Worm (Caenorhabditis elegans) whole organism, L2 larva: ENCODE measurements around the gene Y17G9B.4.
A peak's percentile ranks its signal among the peaks of the same experiment; 100 is the strongest.

Experiments used
- C34F6.9 ChIP-seq: fragments of 150-350 bp; optimal IDR thresholded peaks from 2 replicates; lab custom pipeline; 2014; ENCODE audit warnings: missing biosample characterization, missing genetic modification characterization
- F13H6.1 ChIP-seq: sonication (generic microtip); optimal IDR thresholded peaks from 2 replicates; lab custom pipeline; 2016; ENCODE audit warnings: missing genetic modification characterization, missing compliant biosample characterization
- R02D3.7 ChIP-seq: fragments of 150-350 bp; optimal IDR thresholded peaks from 2 replicates; lab custom pipeline; 2014; ENCODE audit warnings: missing biosample characterization, missing genetic modification characterization
- Y55F3AM.14 ChIP-seq: fragments of 200-800 bp; sonication (Bioruptor generic); optimal IDR thresholded peaks from 2 replicates; lab custom pipeline; 2018; ENCODE audit warnings: mild to moderate bottlenecking, missing genetic modification characterization, missing compliant biosample characterization
- ZK546.5 ChIP-seq: sonication (generic microtip); optimal IDR thresholded peaks from 2 replicates; lab custom pipeline; 2017; ENCODE audit warnings: missing biosample characterization, missing genetic modification characterization
- alr-1 ChIP-seq: fragments of 150-350 bp; optimal IDR thresholded peaks from 2 replicates; lab custom pipeline; 2014; ENCODE audit warnings: missing biosample characterization, missing genetic modification characterization
- aly-2 ChIP-seq: fragments of 150-350 bp; optimal IDR thresholded peaks from 2 replicates; lab custom pipeline; 2014; ENCODE audit warnings: missing biosample characterization, missing genetic modification characterization
- ama-1 ChIP-seq: fragments of 150-350 bp; optimal IDR thresholded peaks from 2 replicates; lab custom pipeline; 2018; ENCODE audit warnings: inconsistent platforms
- blmp-1 ChIP-seq: sonication (generic microtip); optimal IDR thresholded peaks from 2 replicates; lab custom pipeline; 2017; ENCODE audit warnings: missing genetic modification characterization, mild to moderate bottlenecking, missing compliant biosample characterization, antibody characterized with exemption, moderate library complexity; ENCODE audit not compliant: insufficient read depth
- ceh-16 ChIP-seq: fragments of 150-350 bp; optimal IDR thresholded peaks from 2 replicates; lab custom pipeline; 2014; ENCODE audit warnings: missing biosample characterization, missing genetic modification characterization
- ceh-82 ChIP-seq: fragments of 150-350 bp; optimal IDR thresholded peaks from 2 replicates; lab custom pipeline; 2014; ENCODE audit warnings: missing biosample characterization, missing genetic modification characterization
- crh-2 ChIP-seq: sonication (generic microtip); optimal IDR thresholded peaks from 2 replicates; lab custom pipeline; 2017; ENCODE audit warnings: missing biosample characterization, missing genetic modification characterization
- dmd-4 ChIP-seq: sonication (generic microtip); optimal IDR thresholded peaks from 2 replicates; lab custom pipeline; 2017; ENCODE audit warnings: missing biosample characterization, missing genetic modification characterization
- egl-27 ChIP-seq: sonication (generic microtip); optimal IDR thresholded peaks from 3 replicates; lab custom pipeline; 2017; ENCODE audit warnings: missing biosample characterization, missing genetic modification reagents, missing genetic modification characterization
- elt-1 ChIP-seq: fragments of 150-350 bp; optimal IDR thresholded peaks from 2 replicates; lab custom pipeline; 2014; ENCODE audit warnings: missing biosample characterization, missing genetic modification characterization
- elt-3 ChIP-seq: sonication (generic microtip); optimal IDR thresholded peaks from 2 replicates; lab custom pipeline; 2017; ENCODE audit warnings: missing biosample characterization, missing genetic modification characterization
- fos-1 ChIP-seq: fragments of 150-350 bp; optimal IDR thresholded peaks from 2 replicates; lab custom pipeline; 2014; ENCODE audit warnings: missing biosample characterization, missing genetic modification characterization
- gmeb-1 ChIP-seq: fragments of 150-350 bp; optimal IDR thresholded peaks from 2 replicates; lab custom pipeline; 2014; ENCODE audit warnings: missing biosample characterization, missing genetic modification characterization
- lin-11 ChIP-seq: fragments of 150-350 bp; sonication (generic microtip); optimal IDR thresholded peaks from 2 replicates; lab custom pipeline; 2014; ENCODE audit warnings: missing biosample characterization, missing genetic modification characterization, inconsistent platforms, mixed read lengths
- lin-13 ChIP-seq: fragments of 150-350 bp; optimal IDR thresholded peaks from 2 replicates; lab custom pipeline; 2014; ENCODE audit warnings: missing biosample characterization, missing genetic modification reagents, missing genetic modification characterization
- lin-39 ChIP-seq: fragments of 150-350 bp; optimal IDR thresholded peaks from 2 replicates; lab custom pipeline; 2014; ENCODE audit warnings: missing biosample characterization, missing genetic modification reagents, missing genetic modification characterization
- lsy-2 ChIP-seq, 2 experiments: fragments of 150-350 bp in 1 of 2; sonication (generic microtip) in 1 of 2; optimal IDR thresholded peaks; 2 replicates each; lab custom pipeline; 2014 to 2017; ENCODE audit warnings: missing biosample characterization in 2 of 2, missing genetic modification characterization in 2 of 2
- mab-5 ChIP-seq: fragments of 150-350 bp; optimal IDR thresholded peaks from 2 replicates; lab custom pipeline; 2014; ENCODE audit warnings: missing biosample characterization, missing genetic modification characterization
- mbf-1 ChIP-seq: sonication (generic microtip); optimal IDR thresholded peaks from 2 replicates; lab custom pipeline; 2017; ENCODE audit warnings: missing biosample characterization, missing genetic modification characterization
- mdl-1 ChIP-seq, 2 experiments: fragments of 150-350 bp in 1 of 2; sonication (generic microtip) in 1 of 2; optimal IDR thresholded peaks; 2 replicates each; lab custom pipeline; 2017; ENCODE audit warnings: missing biosample characterization in 2 of 2, missing genetic modification characterization in 2 of 2
- nhr-10 ChIP-seq: sonication (generic microtip); optimal IDR thresholded peaks from 2 replicates; lab custom pipeline; 2017; ENCODE audit warnings: missing biosample characterization, missing genetic modification characterization
- nhr-11 ChIP-seq: fragments of 150-350 bp; optimal IDR thresholded peaks from 2 replicates; lab custom pipeline; 2014; ENCODE audit warnings: missing biosample characterization, missing genetic modification characterization
- nhr-12 ChIP-seq: fragments of 150-350 bp; optimal IDR thresholded peaks from 2 replicates; lab custom pipeline; 2014; ENCODE audit warnings: missing biosample characterization, missing genetic modification characterization
- nhr-129 ChIP-seq: fragments of 150-350 bp; optimal IDR thresholded peaks from 2 replicates; lab custom pipeline; 2014; ENCODE audit warnings: missing biosample characterization, missing genetic modification characterization
- nhr-21 ChIP-seq: fragments of 150-350 bp; optimal IDR thresholded peaks from 2 replicates; lab custom pipeline; 2014; ENCODE audit warnings: missing biosample characterization, missing genetic modification characterization
- nhr-237 ChIP-seq: fragments of 150-350 bp; optimal IDR thresholded peaks from 2 replicates; lab custom pipeline; 2014; ENCODE audit warnings: missing biosample characterization, missing genetic modification characterization
- nhr-25 ChIP-seq: fragments of 150-350 bp; sonication (generic microtip); optimal IDR thresholded peaks from 3 replicates; lab custom pipeline; 2014; ENCODE audit warnings: missing biosample characterization, missing genetic modification characterization
- nhr-6 ChIP-seq: fragments of 150-350 bp; optimal IDR thresholded peaks from 2 replicates; lab custom pipeline; 2014; ENCODE audit warnings: missing biosample characterization, missing genetic modification characterization
- nhr-77 ChIP-seq: fragments of 150-350 bp; optimal IDR thresholded peaks from 2 replicates; lab custom pipeline; 2014; ENCODE audit warnings: missing biosample characterization, missing genetic modification characterization
- peb-1 ChIP-seq: fragments of 150-350 bp; optimal IDR thresholded peaks from 2 replicates; lab custom pipeline; 2014; ENCODE audit warnings: missing biosample characterization, missing genetic modification characterization
- sem-4 ChIP-seq: fragments of 150-350 bp; optimal IDR thresholded peaks from 2 replicates; lab custom pipeline; 2014; ENCODE audit warnings: missing biosample characterization, missing genetic modification reagents, missing genetic modification characterization
- skn-1 ChIP-seq: sonication (generic microtip); optimal IDR thresholded peaks from 2 replicates; lab custom pipeline; 2017; ENCODE audit warnings: missing biosample characterization, missing genetic modification characterization
- sma-3 ChIP-seq: sonication (generic microtip); optimal IDR thresholded peaks from 2 replicates; lab custom pipeline; 2016; ENCODE audit warnings: missing genetic modification reagents, missing genetic modification characterization, missing compliant biosample characterization
- sma-9 ChIP-seq, 2 experiments: fragments of 150-350 bp in 1 of 2; sonication (generic microtip) in 1 of 2; optimal IDR thresholded peaks; 2 replicates each; lab custom pipeline; 2014 to 2016; ENCODE audit warnings: missing genetic modification characterization in 2 of 2, mild to moderate bottlenecking in 1 of 2, missing biosample characterization in 1 of 2, missing compliant biosample characterization in 1 of 2, missing genetic modification reagents in 1 of 2, moderate library complexity in 1 of 2
- snpc-4 ChIP-seq: fragments of 150-350 bp; optimal IDR thresholded peaks from 2 replicates; lab custom pipeline; 2014; ENCODE audit warnings: missing biosample characterization, missing genetic modification characterization
- unc-39 ChIP-seq: fragments of 150-350 bp; optimal IDR thresholded peaks from 2 replicates; lab custom pipeline; 2014; ENCODE audit warnings: missing biosample characterization, missing genetic modification characterization
- unc-55 ChIP-seq: fragments of 150-350 bp; sonication (generic microtip); optimal IDR thresholded peaks from 3 replicates; lab custom pipeline; 2014; ENCODE audit warnings: missing biosample characterization, missing genetic modification reagents, missing genetic modification characterization
- unc-62 ChIP-seq: fragments of 150-350 bp; optimal IDR thresholded peaks from 2 replicates; lab custom pipeline; 2014; ENCODE audit warnings: missing biosample characterization, missing genetic modification reagents, missing genetic modification characterization
- zag-1 ChIP-seq: fragments of 150-350 bp; optimal IDR thresholded peaks from 2 replicates; lab custom pipeline; 2014; ENCODE audit warnings: missing biosample characterization, missing genetic modification characterization
- ztf-1 ChIP-seq: fragments of 200-800 bp; sonication (Bioruptor generic); conservative IDR thresholded peaks from 2 replicates; pipeline ENCODE4 v1.3.6; 2022; ENCODE audit warnings: missing genetic modification characterization, missing compliant biosample characterization
- ztf-4 ChIP-seq: fragments of 150-350 bp; optimal IDR thresholded peaks from 2 replicates; lab custom pipeline; 2014; ENCODE audit warnings: missing biosample characterization, missing genetic modification characterization

Gene Y17G9B.4

ce11 chrIV:4744167-4744566 lies 7.8 kb upstream of the Y17G9B.4 start, which contains the start of gene hoe-1:
TSS of gene hoe-1 (minus strand) at chrIV:4744267.
- TF ChIP-seq nhr-237 (tag; lab: Kevin White, UChicago) (no peak), unc-62 (no peak), mbf-1 (no peak), nhr-77 (tag; lab: Kevin White, UChicago) (no peak), nhr-11 (tag; lab: Kevin White, UChicago) (no peak), peb-1 (tag; lab: Kevin White, UChicago) (no peak), ztf-1 (GFP tag; lab: Robert Waterston, UW) (no peak), F13H6.1 (tag; lab: Kevin White, UChicago) (no peak), Y55F3AM.14 (GFP tag; lab: Kevin White, UChicago) (no peak), aly-2 (tag; lab: Kevin White, UChicago) (no peak), ceh-82 (no peak), nhr-25 (tag; lab: Kevin White, UChicago) (no peak), dmd-4 (tag; lab: Kevin White, UChicago) (no peak), snpc-4 (tag; lab: Kevin White, UChicago) (no peak), lsy-2 (tag; optimal IDR thresholded peaks at IDR 0.05; lab: Kevin White, UChicago) (no peak)

- TF ChIP-seq blmp-1 = no peak
- no peak for TF ChIP-seq sem-4 (tag; lab: Kevin White, UChicago)
- no peak for TF ChIP-seq egl-27 (tag; lab: Kevin White, UChicago)
- TF ChIP-seq nhr-77 (tag; lab: Kevin White, UChicago) = no peak
- no peak for TF ChIP-seq ZK546.5
- no peak for TF ChIP-seq nhr-12 (tag; lab: Kevin White, UChicago)
- peak; percentile 43 for TF ChIP-seq nhr-21 (tag; lab: Kevin White, UChicago)
- peak; percentile 13 for TF ChIP-seq snpc-4 (tag; lab: Kevin White, UChicago)
- no peak for TF ChIP-seq lin-39
- no peak for TF ChIP-seq nhr-11 (tag; lab: Kevin White, UChicago)
- TF ChIP-seq lsy-2 (tag; optimal IDR thresholded peaks at IDR 0.05; lab: Kevin White, UChicago) = peak; percentile 93 to 96
- TF ChIP-seq nhr-129 = peak; percentile 69
- peak; percentile 62 for TF ChIP-seq R02D3.7 (tag; lab: Kevin White, UChicago)
- peak; percentile 60 for TF ChIP-seq sma-9 (GFP tag; optimal IDR thresholded peaks at IDR 0.05; lab: Kevin White, UChicago)
- no peak for TF ChIP-seq sma-9 (tag; optimal IDR thresholded peaks at IDR 0.05; lab: Kevin White, UChicago)
- TF ChIP-seq fos-1 (tag; lab: Kevin White, UChicago) = no peak
- TF ChIP-seq ceh-16 (tag; lab: Kevin White, UChicago) = peak; percentile 36
- peak; percentile 27 for TF ChIP-seq ama-1 (lab: Kevin White, UChicago)
- peak; percentile 2 for TF ChIP-seq dmd-4 (tag; lab: Kevin White, UChicago)
- TF ChIP-seq gmeb-1 (tag; lab: Kevin White, UChicago) = peak; percentile 84
- TF ChIP-seq alr-1 (tag; lab: Kevin White, UChicago) = no peak
- TF ChIP-seq lin-13 = peak; percentile 60
- no peak for TF ChIP-seq zag-1
- TF ChIP-seq mab-5 = peak; percentile 78
- no peak for TF ChIP-seq elt-1 (tag; lab: Kevin White, UChicago)
- TF ChIP-seq elt-3 (tag; lab: Kevin White, UChicago) = no peak
- TF ChIP-seq Y55F3AM.14 (GFP tag; lab: Kevin White, UChicago) = no peak
- no peak for TF ChIP-seq ztf-1 (GFP tag; lab: Robert Waterston, UW)
- TF ChIP-seq nhr-6 = peak; percentile 37
- TF ChIP-seq skn-1 (tag; lab: Kevin White, UChicago) = no peak
- peak; percentile 74 for TF ChIP-seq crh-2 (tag; lab: Kevin White, UChicago)
- TF ChIP-seq lin-11 (tag; lab: Kevin White, UChicago) = no peak
- peak; percentile 35 for TF ChIP-seq F13H6.1 (tag; lab: Kevin White, UChicago)
- TF ChIP-seq nhr-237 (tag; lab: Kevin White, UChicago) = no peak
- TF ChIP-seq C34F6.9 (tag; lab: Kevin White, UChicago) = peak; percentile 93
- no peak for TF ChIP-seq peb-1 (tag; lab: Kevin White, UChicago)
- peak; percentile 82 for TF ChIP-seq unc-55 (GFP tag; lab: Kevin White, UChicago)
- no peak for TF ChIP-seq ztf-4
- TF ChIP-seq nhr-10 (tag; lab: Kevin White, UChicago) = no peak
- no peak for TF ChIP-seq unc-39 (tag; lab: Kevin White, UChicago)
- no peak for TF ChIP-seq mbf-1
- TF ChIP-seq aly-2 (tag; lab: Kevin White, UChicago) = no peak
- peak; percentile 49 for TF ChIP-seq sma-3 (GFP tag; lab: Kevin White, UChicago)
- TF ChIP-seq mdl-1 (tag; optimal IDR thresholded peaks at IDR 0.05; lab: Kevin White, UChicago) = peak in 1 of 2 experiments; percentile 9
- TF ChIP-seq nhr-25 (tag; lab: Kevin White, UChicago) = peak; percentile 73
- TF ChIP-seq unc-62 = no peak
These were observed 6.5 kb upstream of the Y17G9B.4 start, which contains the start of gene timm-17B.1 for ce11 chrIV:4745422-4745821. TSS of gene timm-17B.1 (minus strand) at chrIV:4745492.
